Fruit fly (Drosophila melanogaster) ovary, adult (tissue): Measurements from ENCODE around the gene Pxn.
A peak's percentile ranks its signal among the peaks of the same experiment; 100 is the strongest.

Experiments
- CG17801 ChIP-seq: fragments of 200-800 bp; optimal IDR thresholded peaks from 2 replicates; lab custom pipeline; 2019; ENCODE audit warnings: missing biosample characterization, mild to moderate bottlenecking, missing genetic modification characterization, moderate library complexity; ENCODE audit not compliant: partially characterized antibody

Pxn gene

DNA sequence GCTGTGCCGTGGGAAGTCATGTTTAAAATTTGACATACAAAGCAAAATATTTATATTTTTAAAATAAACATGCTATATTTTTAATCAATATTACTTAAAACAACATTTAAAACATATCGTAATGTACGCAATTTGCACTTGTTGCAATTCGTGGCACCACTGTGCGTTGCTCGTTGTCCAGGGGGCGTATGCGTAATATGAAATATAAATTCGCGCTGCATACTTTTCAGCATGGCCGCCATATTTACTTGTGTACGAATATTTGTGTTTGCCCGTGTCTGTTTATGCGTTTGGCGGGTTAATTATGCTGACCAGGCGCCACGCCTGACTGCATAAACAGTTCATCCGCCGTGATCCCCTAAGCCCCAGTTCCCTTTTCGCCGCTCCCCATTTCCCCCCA is 21.0 kb downstream of the Pxn start:
- TF ChIP-seq CG17801 (GFP tag; lab: Kevin White, UChicago): no peak

DNA sequence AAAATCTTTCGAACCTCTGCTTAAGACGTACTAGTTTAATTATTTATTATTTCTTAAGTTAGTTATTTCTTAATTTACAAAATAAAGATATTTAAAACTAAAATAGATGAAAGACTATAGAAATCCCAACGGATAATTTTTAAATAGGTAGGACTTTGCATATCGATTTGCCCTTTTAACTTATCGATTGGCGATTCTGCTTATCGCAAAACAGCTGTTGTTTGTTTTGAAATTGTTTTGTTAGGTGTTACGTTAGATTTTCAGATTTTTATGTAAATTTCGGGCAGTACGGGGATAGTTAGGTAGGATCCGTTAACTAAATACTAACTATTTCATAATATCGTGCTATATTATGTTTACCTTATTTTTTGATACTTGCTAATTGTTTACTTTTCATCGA is 29.7 kb downstream of the Pxn start, which contains the start of gene CG16986:
Gene CG16986, plus strand, starts transcription at position 188 of the 400 bp plus-strand sequence.
- TF ChIP-seq CG17801 (GFP tag; lab: Kevin White, UChicago): no peak

DNA sequence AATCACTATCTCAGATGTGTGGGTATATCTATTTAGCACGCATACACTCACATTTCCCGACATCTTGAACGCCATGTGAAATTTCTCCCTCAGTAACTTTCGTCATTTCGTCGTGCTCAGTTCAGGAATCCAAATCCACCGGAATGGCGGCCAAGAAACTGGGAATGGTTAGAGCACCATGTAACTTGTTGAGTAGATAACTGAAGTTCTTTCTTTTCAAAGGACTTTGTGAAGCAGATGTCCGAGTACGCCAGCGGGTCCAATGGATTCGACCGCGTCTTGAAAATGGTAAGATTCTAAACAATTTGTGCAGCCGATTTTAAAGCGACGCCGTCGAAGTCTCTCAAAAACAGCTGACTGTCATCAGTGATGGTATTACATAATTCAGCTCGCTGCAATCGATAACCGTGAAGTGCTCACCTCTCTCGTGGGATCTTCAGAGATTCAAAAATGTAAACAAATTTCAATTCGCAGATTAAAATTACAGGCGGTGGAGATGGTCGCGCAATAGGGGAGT is 30.6 kb downstream of the Pxn start, which contains the start of the genes CG16985 and CG12182:
Gene CG16985, plus strand, starts transcription at position 84 of the 517 bp plus-strand sequence.
Gene CG12182, minus strand, starts transcription at position 366 of the 517 bp plus-strand sequence.
- peak; percentile 15 for TF ChIP-seq CG17801 (GFP tag; lab: Kevin White, UChicago)

dm6 chr3L:2595481-2595880 is 34.4 kb downstream of the Pxn start, which contains the start of gene CG16984:
Gene CG16984 (plus strand): TSS chr3L:2595781.
- TF ChIP-seq CG17801 (GFP tag; lab: Kevin White, UChicago): no peak

DNA sequence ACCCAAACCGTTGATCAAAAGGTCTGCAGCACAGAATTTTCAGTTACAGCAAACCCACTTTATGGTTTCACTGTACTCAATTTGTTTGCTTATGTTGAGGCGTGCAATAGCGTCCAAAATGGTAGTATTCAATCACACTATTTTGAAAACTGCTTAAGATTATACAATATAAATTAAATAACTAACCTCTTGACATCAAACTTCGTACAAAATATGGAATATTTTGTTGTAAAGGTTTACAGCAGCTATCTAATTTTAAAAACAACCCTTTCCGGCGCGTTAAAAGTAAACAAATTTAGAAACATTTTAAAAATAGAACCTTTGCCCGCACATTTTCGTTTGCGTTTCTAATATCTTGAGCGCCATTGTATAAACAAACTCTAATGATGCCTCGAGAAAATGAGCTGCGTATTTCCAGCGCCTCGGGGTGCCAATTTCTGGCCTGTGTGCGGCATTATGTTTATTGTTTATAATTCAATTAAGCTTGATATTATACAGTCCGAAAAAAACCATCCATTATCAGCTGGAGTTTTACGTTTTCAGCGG is 39.0 kb downstream of the Pxn start:
- no peak for TF ChIP-seq CG17801 (GFP tag; lab: Kevin White, UChicago)

- peak; percentile 89 for TF ChIP-seq CG17801 (GFP tag; lab: Kevin White, UChicago)
Measured at dm6 chr3L:2589911-2590763, 39.7 kb downstream of the Pxn start.

DNA sequence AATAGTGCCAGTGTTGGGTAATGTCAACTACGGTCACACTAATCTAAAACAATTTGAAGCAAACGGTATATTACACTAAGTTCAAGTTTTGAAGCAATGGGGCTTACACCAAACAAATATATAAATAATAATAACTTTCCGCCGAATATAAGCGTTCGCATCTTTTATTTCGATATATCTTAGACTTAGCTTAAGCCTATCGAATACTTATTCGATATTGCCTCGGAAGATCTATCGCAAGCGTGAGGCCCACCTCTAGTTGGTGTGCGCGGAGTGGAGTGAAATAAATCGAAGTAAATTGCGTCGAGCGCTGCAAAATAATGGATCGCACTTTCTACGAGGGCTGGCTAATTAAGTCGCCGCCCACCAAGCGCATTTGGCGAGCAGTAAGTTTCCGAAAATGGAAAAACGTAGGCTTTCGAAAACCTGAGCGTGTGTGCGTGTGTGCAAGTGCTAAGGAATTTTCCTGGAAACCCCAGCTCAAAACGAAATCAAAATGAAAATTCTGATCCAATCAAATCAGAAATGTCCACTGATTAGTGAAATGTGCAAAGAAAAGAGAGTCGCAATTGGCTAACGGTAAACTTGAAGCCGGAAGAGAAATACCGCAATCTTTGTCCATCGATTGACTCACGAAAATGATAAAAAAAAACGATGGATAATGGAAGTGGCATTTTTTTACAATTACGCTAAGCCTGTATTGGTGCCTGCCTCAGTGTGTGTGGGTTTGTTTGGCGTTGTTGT is 40.5 kb downstream of the Pxn start, which contains the start of gene dos:
Gene dos, plus strand, starts transcription at position 248 of the 744 bp plus-strand sequence.
- peak; percentile 67 for TF ChIP-seq CG17801 (GFP tag; lab: Kevin White, UChicago)

- TF ChIP-seq CG17801 (GFP tag; lab: Kevin White, UChicago): no peak
Measured at dm6 chr3L:2588306-2588705, 41.6 kb downstream of the Pxn start.

DNA sequence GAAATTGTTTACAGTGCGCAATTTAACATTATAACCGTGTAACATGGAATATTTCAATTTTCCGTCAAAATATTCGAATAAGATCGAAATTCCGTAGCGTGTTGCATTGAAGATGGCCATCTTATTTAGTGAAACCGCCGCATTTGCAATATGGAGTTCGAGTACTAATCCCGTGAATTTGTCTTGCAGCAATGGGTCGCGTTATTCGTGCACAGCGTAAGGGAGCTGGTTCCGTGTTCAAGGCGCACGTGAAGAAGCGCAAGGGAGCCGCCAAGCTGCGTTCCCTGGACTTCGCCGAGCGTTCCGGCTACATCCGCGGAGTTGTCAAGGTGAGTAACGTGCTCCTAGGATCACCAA is 42.3 kb downstream of the Pxn start:
- TF ChIP-seq CG17801 (GFP tag; lab: Kevin White, UChicago): no peak

DNA sequence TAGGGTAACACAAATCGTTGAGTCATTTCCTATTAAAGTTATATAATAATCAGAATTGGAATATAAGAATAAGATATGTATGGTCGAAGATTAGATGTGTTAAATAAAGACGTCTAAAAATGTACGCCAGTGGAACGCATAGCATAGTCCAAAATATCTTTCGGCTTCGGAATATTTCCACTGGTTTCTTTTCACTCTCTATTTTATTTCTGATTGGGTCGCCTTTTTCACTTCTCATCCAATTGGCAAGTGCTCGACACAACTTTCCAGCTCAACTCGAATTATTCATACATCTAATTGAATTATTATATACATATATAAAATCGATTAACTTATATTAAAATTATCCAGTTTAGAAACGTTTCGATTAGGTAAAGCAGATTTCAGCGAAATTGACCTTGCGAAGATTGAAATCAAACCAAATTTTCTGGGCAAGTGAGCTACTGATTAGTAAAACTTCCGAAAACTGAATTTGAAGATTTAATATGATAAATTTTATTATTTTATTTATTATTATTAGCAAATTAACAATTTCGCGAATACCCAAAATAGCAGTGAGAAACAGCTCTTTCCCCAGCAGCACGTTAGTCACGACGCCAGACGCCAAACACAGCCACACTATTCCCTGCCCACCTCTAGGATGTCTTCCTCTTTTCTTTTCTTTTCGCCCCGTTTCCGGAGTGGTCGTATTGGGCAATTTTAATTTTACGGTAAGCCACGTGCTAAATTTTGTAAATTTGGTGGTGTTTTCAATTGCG is 42.9 kb downstream of the Pxn start, which contains the start of gene RpL8:
Gene RpL8, plus strand, starts transcription at position 653 of the 758 bp plus-strand sequence.
- TF ChIP-seq CG17801 (GFP tag; lab: Kevin White, UChicago): peak; percentile 81

DNA sequence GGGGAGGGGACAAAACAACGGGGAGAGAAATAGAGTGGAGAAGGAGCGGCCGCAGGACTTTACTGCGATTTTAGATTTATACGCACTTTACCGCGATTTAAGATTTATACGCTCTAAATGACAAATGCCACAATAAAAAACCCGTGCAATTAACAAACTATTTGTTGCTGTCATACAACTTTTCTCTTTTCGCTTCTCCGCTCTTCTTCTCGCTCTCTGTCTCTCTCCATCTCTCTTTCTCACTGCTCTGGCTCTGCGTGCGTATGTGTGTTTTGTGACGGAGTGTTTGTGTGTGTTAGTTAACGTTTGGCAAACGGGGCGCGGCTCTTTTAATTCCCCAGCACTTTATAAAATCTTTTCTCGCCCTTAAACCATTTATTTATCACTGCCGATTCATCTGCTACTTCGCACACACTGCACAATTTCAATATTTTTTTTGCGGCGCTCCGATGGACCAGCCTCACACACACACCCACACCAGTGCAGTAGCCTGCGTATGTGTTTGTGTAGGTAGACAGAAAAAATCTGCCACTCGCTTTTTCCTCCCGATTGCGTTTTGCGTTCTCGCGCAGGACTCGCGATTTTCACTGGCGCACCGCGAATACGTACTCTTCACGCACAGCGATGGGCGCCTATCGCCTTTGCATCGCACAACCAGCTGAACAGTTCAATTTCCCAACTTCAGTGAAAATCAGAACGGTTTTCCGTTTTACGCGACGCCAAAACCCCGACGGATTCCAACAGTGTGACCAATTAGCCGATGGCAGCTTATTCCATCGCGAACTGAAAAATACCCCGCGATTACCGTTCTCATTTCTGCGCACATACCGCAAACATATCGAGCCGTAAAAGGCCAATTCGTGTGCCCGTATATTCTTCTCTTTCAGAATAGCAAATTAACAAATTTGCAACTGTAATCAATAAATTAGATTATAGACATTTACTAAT is 43.8 kb downstream of the Pxn start, which contains the start of gene msn:
Gene msn, minus strand, starts transcription at position 747 of the 948 bp plus-strand sequence.
- no peak for TF ChIP-seq CG17801 (GFP tag; lab: Kevin White, UChicago)

DNA sequence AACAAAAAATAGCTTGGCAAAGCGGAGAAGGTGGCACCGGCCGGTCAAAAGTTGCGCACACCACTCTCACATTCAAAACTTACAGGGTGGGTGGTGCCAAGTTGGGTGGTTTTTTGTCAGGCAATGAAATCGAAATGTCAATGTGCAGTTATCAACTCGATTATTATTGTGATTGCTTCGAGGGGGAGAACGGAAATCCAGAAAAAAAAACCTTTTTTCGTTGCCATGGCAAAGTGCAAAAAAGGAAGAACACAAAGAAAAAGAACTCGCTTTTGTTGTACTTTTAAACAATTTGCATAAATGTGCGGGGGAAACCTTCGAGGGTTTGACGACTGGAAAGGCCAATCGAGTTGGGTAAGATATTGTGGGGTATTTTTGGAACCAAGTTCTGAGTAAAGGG is 45.0 kb downstream of the Pxn start:
- TF ChIP-seq CG17801 (GFP tag; lab: Kevin White, UChicago): no peak
